Worm (Caenorhabditis elegans) whole organism, L3 larva: ENCODE measurements around the gene K02F6.1.

Source experiments
- ZK546.5 ChIP-seq: sonication (generic microtip); optimal IDR thresholded peaks from 2 replicates; lab custom pipeline; 2017; ENCODE audit warnings: missing biosample characterization, missing genetic modification characterization
- ceh-82 ChIP-seq: fragments of 150-350 bp; optimal IDR thresholded peaks from 2 replicates; lab custom pipeline; 2014; ENCODE audit warnings: missing biosample characterization, missing genetic modification characterization
- ceh-9 ChIP-seq: sonication (generic microtip); optimal IDR thresholded peaks from 2 replicates; lab custom pipeline; 2018; ENCODE audit warnings: missing biosample characterization, missing genetic modification characterization
- egl-27 ChIP-seq: sonication (generic microtip); optimal IDR thresholded peaks from 4 replicates; lab custom pipeline; 2017; ENCODE audit warnings: missing biosample characterization, missing genetic modification reagents, missing genetic modification characterization
- fos-1 ChIP-seq: fragments of 150-350 bp; optimal IDR thresholded peaks from 2 replicates; lab custom pipeline; 2014; ENCODE audit warnings: missing biosample characterization, missing genetic modification characterization
- nfya-1 ChIP-seq: sonication (generic microtip); optimal IDR thresholded peaks from 2 replicates; lab custom pipeline; 2017; ENCODE audit warnings: missing genetic modification characterization, mild to moderate bottlenecking, missing compliant biosample characterization, antibody characterized with exemption, moderate library complexity; ENCODE audit not compliant: insufficient read depth
- nhr-11 ChIP-seq: fragments of 150-350 bp; optimal IDR thresholded peaks from 2 replicates; lab custom pipeline; 2014; ENCODE audit warnings: missing biosample characterization, missing genetic modification characterization
- nhr-67 ChIP-seq: fragments of 150-350 bp; optimal IDR thresholded peaks from 2 replicates; lab custom pipeline; 2014; ENCODE audit warnings: missing biosample characterization, missing genetic modification characterization
- nhr-76 ChIP-seq: fragments of 150-350 bp; sonication (generic microtip); optimal IDR thresholded peaks from 5 replicates; lab custom pipeline; 2014; ENCODE audit warnings: missing biosample characterization, missing genetic modification characterization
- nhr-77 ChIP-seq: fragments of 150-350 bp; optimal IDR thresholded peaks from 2 replicates; lab custom pipeline; 2014; ENCODE audit warnings: missing biosample characterization, missing genetic modification characterization
- pha-4 ChIP-seq: fragments of 150-350 bp; optimal IDR thresholded peaks from 2 replicates; lab custom pipeline; 2014; ENCODE audit warnings: missing biosample characterization, missing genetic modification reagents, missing genetic modification characterization
- skn-1 ChIP-seq: fragments of 150-350 bp; optimal IDR thresholded peaks from 2 replicates; lab custom pipeline; 2014; ENCODE audit warnings: missing biosample characterization, missing genetic modification characterization
- snpc-4 ChIP-seq: fragments of 150-350 bp; optimal IDR thresholded peaks from 2 replicates; lab custom pipeline; 2014; ENCODE audit warnings: missing biosample characterization, missing genetic modification characterization

- TF ChIP-seq egl-27 (tag; lab: Kevin White, UChicago): no peak
- no peak for TF ChIP-seq nhr-11 (tag; lab: Kevin White, UChicago)
- no peak for TF ChIP-seq nhr-76 (tag; lab: Kevin White, UChicago)
- TF ChIP-seq nfya-1 (tag; lab: Kevin White, UChicago): no peak
- TF ChIP-seq ceh-82: no peak
- TF ChIP-seq ZK546.5 (tag; lab: Kevin White, UChicago): no peak
- no peak for TF ChIP-seq snpc-4 (tag; lab: Kevin White, UChicago)
- TF ChIP-seq nhr-77 (tag; lab: Kevin White, UChicago): no peak
- TF ChIP-seq fos-1: no peak
- no peak for TF ChIP-seq skn-1 (tag; lab: Kevin White, UChicago)
- no peak for TF ChIP-seq ceh-9 (tag; lab: Kevin White, UChicago)
- TF ChIP-seq nhr-67 (tag; lab: Kevin White, UChicago): no peak
- TF ChIP-seq pha-4 (tag; lab: Kevin White, UChicago): no peak
Measured at ce11 chrII:2526887-2527286, 26.9 kb upstream of the K02F6.1 start.
